Fruit fly (Drosophila melanogaster) whole organism, embryonic: ENCODE data around the gene CG13609.

Source experiments
- Aef1 ChIP-seq: fragments of 200-800 bp; sonication (Bioruptor generic); IDR thresholded peaks from 3 replicates; pipeline ENCODE4 v1.3.6; 2022; ENCODE audit warnings: missing biosample characterization, missing genetic modification characterization
- CG10274 ChIP-seq: fragments of 200-800 bp; sonication (Bioruptor generic); optimal IDR thresholded peaks from 3 replicates; lab custom pipeline; 2017; ENCODE audit warnings: missing biosample characterization, mild to moderate bottlenecking, missing genetic modification characterization
- CG10321 ChIP-seq: fragments of 200-800 bp; sonication (Bioruptor generic); IDR thresholded peaks from 2 replicates; pipeline ENCODE4 v1.3.6; 2022; ENCODE audit warnings: missing biosample characterization, missing genetic modification characterization
- CG10979 ChIP-seq: fragments of 200-800 bp; sonication (Bioruptor generic); optimal IDR thresholded peaks from 2 replicates; lab custom pipeline; 2018; ENCODE audit warnings: missing biosample characterization, mild to moderate bottlenecking, missing genetic modification characterization, moderate library complexity
- CG11723 ChIP-seq: fragments of 200-800 bp; sonication (Bioruptor generic); optimal IDR thresholded peaks from 2 replicates; lab custom pipeline; 2017; ENCODE audit warnings: missing biosample characterization, mild to moderate bottlenecking, missing genetic modification characterization
- CG12071 ChIP-seq: fragments of 200-800 bp; sonication (Bioruptor generic); optimal IDR thresholded peaks from 3 replicates; lab custom pipeline; 2018; ENCODE audit warnings: missing biosample characterization, mild to moderate bottlenecking, missing genetic modification characterization
- CG13894 ChIP-seq: fragments of 200-800 bp; sonication (Bioruptor generic); optimal IDR thresholded peaks from 3 replicates; lab custom pipeline; 2018; ENCODE audit warnings: missing biosample characterization, mild to moderate bottlenecking, missing genetic modification characterization, moderate library complexity
- CG14710 ChIP-seq: fragments of 200-800 bp; sonication (Bioruptor generic); optimal IDR thresholded peaks from 3 replicates; lab custom pipeline; 2019; ENCODE audit warnings: missing biosample characterization, mild to moderate bottlenecking, missing genetic modification characterization, moderate library complexity
- CG1529 ChIP-seq: fragments of 200-800 bp; sonication (Bioruptor generic); optimal IDR thresholded peaks from 3 replicates; lab custom pipeline; 2018; ENCODE audit warnings: missing biosample characterization, missing genetic modification characterization
- CG2120 ChIP-seq: fragments of 200-800 bp; sonication (Bioruptor generic); optimal IDR thresholded peaks from 3 replicates; lab custom pipeline; 2016; ENCODE audit warnings: missing biosample characterization, missing genetic modification characterization
- CG2129 ChIP-seq: fragments of 200-800 bp; sonication (Bioruptor generic); IDR thresholded peaks from 2 replicates; pipeline ENCODE4 v1.3.6; 2022; ENCODE audit warnings: missing biosample characterization, missing genetic modification characterization; ENCODE audit not compliant: partially characterized antibody
- CG2202 ChIP-seq: fragments of 200-800 bp; sonication (Bioruptor generic); optimal IDR thresholded peaks from 2 replicates; lab custom pipeline; 2018; ENCODE audit warnings: missing biosample characterization, mild to moderate bottlenecking, missing genetic modification characterization
- CG3065 ChIP-seq: fragments of 200-800 bp; sonication (Bioruptor generic); optimal IDR thresholded peaks from 2 replicates; lab custom pipeline; 2016; ENCODE audit warnings: missing biosample characterization, missing genetic modification characterization
- CG6175 ChIP-seq: fragments of 200-800 bp; sonication (Bioruptor generic); IDR thresholded peaks from 3 replicates; pipeline ENCODE4 v1.3.6; 2022; ENCODE audit warnings: missing biosample characterization, missing genetic modification characterization
- CG6791 ChIP-seq: fragments of 200-800 bp; sonication (Bioruptor generic); IDR thresholded peaks from 3 replicates; pipeline ENCODE4 v1.3.6; 2022; ENCODE audit warnings: missing biosample characterization, missing genetic modification characterization; ENCODE audit not compliant: partially characterized antibody
- CG7556 ChIP-seq: fragments of 200-800 bp; sonication (Bioruptor generic); optimal IDR thresholded peaks from 2 replicates; lab custom pipeline; 2017; ENCODE audit warnings: missing biosample characterization, mild to moderate bottlenecking, missing genetic modification characterization
- CG7839 ChIP-seq: fragments of 200-800 bp; sonication (Bioruptor generic); optimal IDR thresholded peaks from 3 replicates; lab custom pipeline; 2018; ENCODE audit warnings: missing biosample characterization, mild to moderate bottlenecking, missing genetic modification characterization, moderate library complexity
- CG7963 ChIP-seq: fragments of 200-800 bp; sonication (Bioruptor generic); IDR thresholded peaks from 3 replicates; pipeline ENCODE4 v1.3.6; 2022; ENCODE audit warnings: missing biosample characterization, missing genetic modification characterization; ENCODE audit not compliant: partially characterized antibody
- CG9797 ChIP-seq: fragments of 200-800 bp; sonication (Bioruptor generic); optimal IDR thresholded peaks from 3 replicates; lab custom pipeline; 2018; ENCODE audit warnings: missing biosample characterization, mild to moderate bottlenecking, missing genetic modification characterization
- CHES-1-like ChIP-seq: fragments of 200-800 bp; sonication (Bioruptor generic); optimal IDR thresholded peaks from 2 replicates; lab custom pipeline; 2016; ENCODE audit warnings: missing biosample characterization, missing genetic modification characterization
- Chrac-16 ChIP-seq: fragments of 200-800 bp; sonication (Bioruptor generic); optimal IDR thresholded peaks from 3 replicates; lab custom pipeline; 2016; ENCODE audit warnings: missing biosample characterization, missing genetic modification characterization
- CrebB ChIP-seq: fragments of 200-800 bp; sonication (Bioruptor generic); optimal IDR thresholded peaks from 3 replicates; lab custom pipeline; 2018; ENCODE audit warnings: missing biosample characterization, mild to moderate bottlenecking, missing genetic modification characterization
- Hand ChIP-seq: fragments of 200-800 bp; sonication (Bioruptor generic); optimal IDR thresholded peaks from 2 replicates; lab custom pipeline; 2017; ENCODE audit warnings: mild to moderate bottlenecking, missing biosample characterization, missing genetic modification reagents, missing genetic modification characterization
- Hr3 ChIP-seq: fragments of 200-800 bp; sonication (Bioruptor generic); optimal IDR thresholded peaks from 3 replicates; lab custom pipeline; 2016; ENCODE audit warnings: missing biosample characterization, missing genetic modification characterization
- Hsf ChIP-seq: fragments of 200-800 bp; sonication (Bioruptor generic); optimal IDR thresholded peaks from 3 replicates; lab custom pipeline; 2016; ENCODE audit warnings: missing biosample characterization, missing genetic modification characterization
- Oli ChIP-seq: fragments of 200-800 bp; sonication (Bioruptor generic); optimal IDR thresholded peaks from 2 replicates; lab custom pipeline; 2018; ENCODE audit warnings: missing biosample characterization, mild to moderate bottlenecking, missing genetic modification characterization, moderate library complexity
- Sry-δ ChIP-seq: fragments of 200-800 bp; sonication (Bioruptor generic); optimal IDR thresholded peaks from 2 replicates; lab custom pipeline; 2016; ENCODE audit warnings: missing biosample characterization, missing genetic modification characterization
- ab ChIP-seq: fragments of 200-800 bp; sonication (Bioruptor generic); optimal IDR thresholded peaks from 2 replicates; lab custom pipeline; 2016; ENCODE audit warnings: missing biosample characterization, missing genetic modification characterization
- corto ChIP-seq: fragments of 200-800 bp; sonication (Bioruptor generic); optimal IDR thresholded peaks from 2 replicates; lab custom pipeline; 2016; ENCODE audit warnings: missing biosample characterization, mild to moderate bottlenecking, missing genetic modification characterization, moderate library complexity
- croc ChIP-seq: fragments of 200-800 bp; sonication (Bioruptor generic); conservative IDR thresholded peaks from 3 replicates; pipeline ENCODE4 v1.3.6; 2022; ENCODE audit warnings: missing biosample characterization, missing genetic modification characterization
- dmrt11E ChIP-seq: fragments of 200-800 bp; sonication (Bioruptor generic); optimal IDR thresholded peaks from 3 replicates; lab custom pipeline; 2018; ENCODE audit warnings: missing biosample characterization, mild to moderate bottlenecking, missing genetic modification characterization, moderate library complexity
- dysf ChIP-seq: fragments of 200-800 bp; sonication (Bioruptor generic); IDR thresholded peaks from 3 replicates; pipeline ENCODE4 v1.3.6; 2022; ENCODE audit warnings: missing biosample characterization, missing genetic modification characterization
- fd96Cb ChIP-seq: fragments of 200-800 bp; sonication (Bioruptor generic); optimal IDR thresholded peaks from 2 replicates; lab custom pipeline; 2018; ENCODE audit warnings: missing biosample characterization, mild to moderate bottlenecking, missing genetic modification characterization, moderate library complexity
- klu ChIP-seq: fragments of 200-800 bp; sonication (Bioruptor generic); IDR thresholded peaks from 2 replicates; pipeline ENCODE4 v1.3.6; 2022; ENCODE audit warnings: missing biosample characterization, missing genetic modification characterization
- knrl ChIP-seq: fragments of 200-800 bp; sonication (Bioruptor generic); IDR thresholded peaks from 3 replicates; pipeline ENCODE4 v1.3.6; 2022; ENCODE audit warnings: missing biosample characterization, missing genetic modification characterization; ENCODE audit not compliant: partially characterized antibody
- lmd ChIP-seq: fragments of 200-800 bp; sonication (Bioruptor generic); IDR thresholded peaks from 2 replicates; pipeline ENCODE4 v1.3.6; 2022; ENCODE audit warnings: missing biosample characterization, missing genetic modification characterization
- lola ChIP-seq, 3 experiments: fragments of >200 bp in 2 of 3; fragments of 200-800 bp in 1 of 3; sonication (Bioruptor generic) in 1 of 3; optimal IDR thresholded peaks; 2 replicates each; lab custom pipeline; 2017 to 2019; ENCODE audit warnings: missing biosample characterization in 3 of 3, missing genetic modification characterization in 3 of 3, mild to moderate bottlenecking in 1 of 3, moderate library complexity in 1 of 3
- p53 ChIP-seq: fragments of 200-800 bp; sonication (Bioruptor generic); optimal IDR thresholded peaks from 2 replicates; lab custom pipeline; 2016; ENCODE audit warnings: missing biosample characterization, missing genetic modification characterization
- pros ChIP-seq: fragments of 200-800 bp; sonication (Bioruptor generic); optimal IDR thresholded peaks from 3 replicates; lab custom pipeline; 2019; ENCODE audit warnings: missing biosample characterization, mild to moderate bottlenecking, missing genetic modification characterization, moderate library complexity
- psq ChIP-seq: fragments of 200-800 bp; sonication (Bioruptor generic); optimal IDR thresholded peaks from 2 replicates; lab custom pipeline; 2017; ENCODE audit warnings: missing biosample characterization, missing genetic modification characterization
- sens ChIP-seq: fragments of 200-800 bp; sonication (Bioruptor generic); peaks from one replicate; lab custom pipeline; 2016; ENCODE audit warnings: missing biosample characterization, missing genetic modification characterization
- sisA ChIP-seq: fragments of 200-800 bp; sonication (Bioruptor generic); IDR thresholded peaks from 2 replicates; pipeline ENCODE4 v1.3.6; 2022; ENCODE audit warnings: missing biosample characterization, missing genetic modification characterization
- stc ChIP-seq: fragments of 200-800 bp; sonication (Bioruptor generic); IDR thresholded peaks from 2 replicates; pipeline ENCODE4 v1.3.6; 2022; ENCODE audit warnings: missing biosample characterization, missing genetic modification characterization
- sug ChIP-seq: fragments of 200-800 bp; optimal IDR thresholded peaks from 2 replicates; lab custom pipeline; 2019; ENCODE audit warnings: missing biosample characterization, mild to moderate bottlenecking, missing genetic modification characterization, moderate library complexity
- tap ChIP-seq: fragments of 200-800 bp; optimal IDR thresholded peaks from 3 replicates; lab custom pipeline; 2019; ENCODE audit warnings: missing biosample characterization, mild to moderate bottlenecking, missing genetic modification characterization, moderate library complexity
- tio ChIP-seq: fragments of 200-800 bp; sonication (Bioruptor generic); optimal IDR thresholded peaks from 2 replicates; lab custom pipeline; 2017; ENCODE audit warnings: missing biosample characterization, missing genetic modification characterization, inconsistent platforms
- trh ChIP-seq: fragments of 200-800 bp; sonication (Bioruptor generic); optimal IDR thresholded peaks from 2 replicates; lab custom pipeline; 2016; ENCODE audit warnings: missing biosample characterization, missing genetic modification characterization

CG13609 gene

dm6 chr3R:24221334-24222302, 5.2 kb upstream of the CG13609 start, which contains the start of gene twin (continued):
- TF ChIP-seq CG7839 (peak; percentile 63), fd96Cb (tag; lab: Kevin White, UChicago) (peak; percentile 21), corto (GFP tag; lab: Kevin White, UChicago) (no peak), sug (peak; percentile 69), CG12071 (GFP tag; lab: Kevin White, UChicago) (no peak), Sry-δ (peak; percentile 73), CG13894 (tag; lab: Kevin White, UChicago) (peak; percentile 69), stc (no peak; the same call in 1 of the 2 replicates), ab (no peak), CG9797 (peak; percentile 24), lola (GFP tag; optimal IDR thresholded peaks at IDR 0.05; lab: Kevin White, UChicago) (peak in 1 of 3 experiments; percentile 52), Oli (peak; percentile 15), klu (GFP tag; lab: Robert Waterston, UW) (no peak), pros (GFP tag; lab: Kevin White, UChicago) (no peak), trh (GFP tag; lab: Kevin White, UChicago) (no peak), Hr3 (peak; percentile 62), CG10979 (tag; lab: Kevin White, UChicago) (peak; percentile 39), CHES-1-like (GFP tag; lab: Kevin White, UChicago) (peak; percentile 72), Aef1 (GFP tag; lab: Robert Waterston, UW) (0 out of 3 replicates have a peak, but pooled peaks have one; percentile 23), dysf (GFP tag; lab: Robert Waterston, UW) (peak; percentile 10; the same call in 2 of the 3 replicates), CG2129 (GFP tag; lab: Robert Waterston, UW) (peak; percentile 52), CG10321 (GFP tag; lab: Robert Waterston, UW) (no peak), tap (tag; lab: Kevin White, UChicago) (no peak), sisA (GFP tag; lab: Robert Waterston, UW) (no peak; the same call in 1 of the 2 replicates), CG14710 (tag; lab: Kevin White, UChicago) (peak; percentile 70), CG3065 (GFP tag; lab: Kevin White, UChicago) (peak; percentile 29), CG1529 (GFP tag; lab: Kevin White, UChicago) (no peak), CG2202 (no peak), CG10274 (GFP tag; lab: Kevin White, UChicago) (no peak), Chrac-16 (peak; percentile 64), sens (GFP tag; lab: Kevin White, UChicago) (peak; percentile 94), lmd (GFP tag; lab: Robert Waterston, UW) (peak; percentile 53; the same call in 1 of the 2 replicates), CG2120 (GFP tag; lab: Kevin White, UChicago) (peak; percentile 86), CG6791 (peak; percentile 68), tio (GFP tag; lab: Kevin White, UChicago) (no peak), CG6175 (GFP tag; lab: Robert Waterston, UW) (no peak), CG7963 (GFP tag; lab: Robert Waterston, UW) (0 out of 3 replicates have a peak, but pooled peaks have one; percentile 48), psq (GFP tag; lab: Kevin White, UChicago) (peak; percentile 99), Hsf (GFP tag; lab: Kevin White, UChicago) (peak; percentile 81), Hand (GFP tag; lab: Kevin White, UChicago) (no peak), CG11723 (peak; percentile 62), dmrt11E (tag; lab: Kevin White, UChicago) (peak; percentile 26), croc (GFP tag; lab: Robert Waterston, UW) (no peak), CG7556 (GFP tag; lab: Kevin White, UChicago) (peak; percentile 18), CrebB (tag; lab: Kevin White, UChicago) (no peak), p53 (GFP tag; lab: Kevin White, UChicago) (peak; percentile 31), knrl (peak; percentile 70)
